Worm (Caenorhabditis elegans) whole organism, L3 larva: ENCODE measurements around the gene str-240.

Experiments
- ceh-82 ChIP-seq: fragments of 150-350 bp; optimal IDR thresholded peaks from 2 replicates; lab custom pipeline; 2014; ENCODE audit warnings: missing biosample characterization, missing genetic modification characterization
- lsy-12 ChIP-seq: sonication (generic microtip); optimal IDR thresholded peaks from 2 replicates; lab custom pipeline; 2016; ENCODE audit warnings: mild to moderate bottlenecking, missing genetic modification characterization, missing compliant biosample characterization
- nhr-12 ChIP-seq: fragments of 150-350 bp; optimal IDR thresholded peaks from 2 replicates; lab custom pipeline; 2014; ENCODE audit warnings: missing biosample characterization, missing genetic modification characterization

Gene str-240

ce11 chrV:1471078-1471969 lies 50.4 kb downstream of the str-240 start (continued):
- TF ChIP-seq nhr-12 (tag; lab: Kevin White, UChicago) (no peak), ceh-82 (tag; lab: Kevin White, UChicago) (no peak), lsy-12 (no peak)
- TF ChIP-seq, all 47 proteins: peak for 15
